Worm (Caenorhabditis elegans): ENCODE data around the gene hlh-34.

Gene hlh-34

ce11 chrV:13694103-13694502 lies 13.1 kb downstream of the hlh-34 start:
- TF ChIP-seq unc-62 (GFP tag; optimal IDR thresholded peaks at IDR 0.05), result no peak

ce11 chrV:13690276-13690675 lies 16.9 kb downstream of the hlh-34 start:
- TF ChIP-seq unc-62 (GFP tag; optimal IDR thresholded peaks at IDR 0.05), result no peak

- no peak for TF ChIP-seq unc-62 (GFP tag; optimal IDR thresholded peaks at IDR 0.05)
These were observed 17.6 kb downstream of the hlh-34 start, which contains the start of gene T01D3.1 for ce11 chrV:13689592-13689991. Gene T01D3.1, plus strand, starts transcription at chrV:13689892.

DNA sequence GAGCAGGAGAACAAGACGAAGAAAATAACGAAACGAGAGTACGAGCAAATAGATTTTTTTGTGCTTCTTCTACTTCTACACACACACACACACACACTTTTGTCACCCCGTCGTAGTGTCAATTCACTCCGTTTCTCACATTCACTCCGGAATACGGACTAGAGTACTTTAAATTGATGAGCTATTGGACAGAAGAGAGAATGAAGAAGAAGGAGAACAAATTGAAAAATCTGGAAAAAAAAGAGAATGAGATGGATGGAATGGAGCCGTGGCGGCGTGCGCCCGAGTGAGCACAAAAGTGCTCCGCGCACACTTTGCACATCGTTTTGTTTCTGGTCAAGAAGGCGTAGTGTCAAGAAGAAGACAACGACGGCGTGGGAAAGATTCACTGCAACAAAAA lies 19.7 kb downstream of the hlh-34 start:
- no peak for TF ChIP-seq unc-62 (GFP tag; optimal IDR thresholded peaks at IDR 0.05)

ce11 chrV:13686513-13686912 lies 20.7 kb downstream of the hlh-34 start:
- no peak for TF ChIP-seq unc-62 (GFP tag; optimal IDR thresholded peaks at IDR 0.05)

ce11 chrV:13681445-13681844 lies 25.8 kb downstream of the hlh-34 start:
- TF ChIP-seq unc-62 (GFP tag; optimal IDR thresholded peaks at IDR 0.05), result no peak

ce11 chrV:13679859-13680258 lies 27.3 kb downstream of the hlh-34 start:
- TF ChIP-seq unc-62 (GFP tag; optimal IDR thresholded peaks at IDR 0.05), result no peak

ce11 chrV:13678542-13678941 lies 28.7 kb downstream of the hlh-34 start, which contains the start of the genes tag-65 and ccz-1:
Gene tag-65, minus strand, starts transcription at chrV:13678587.
Gene ccz-1, plus strand, starts transcription at chrV:13678875.
- TF ChIP-seq unc-62 (GFP tag; optimal IDR thresholded peaks at IDR 0.05), result no peak

DNA sequence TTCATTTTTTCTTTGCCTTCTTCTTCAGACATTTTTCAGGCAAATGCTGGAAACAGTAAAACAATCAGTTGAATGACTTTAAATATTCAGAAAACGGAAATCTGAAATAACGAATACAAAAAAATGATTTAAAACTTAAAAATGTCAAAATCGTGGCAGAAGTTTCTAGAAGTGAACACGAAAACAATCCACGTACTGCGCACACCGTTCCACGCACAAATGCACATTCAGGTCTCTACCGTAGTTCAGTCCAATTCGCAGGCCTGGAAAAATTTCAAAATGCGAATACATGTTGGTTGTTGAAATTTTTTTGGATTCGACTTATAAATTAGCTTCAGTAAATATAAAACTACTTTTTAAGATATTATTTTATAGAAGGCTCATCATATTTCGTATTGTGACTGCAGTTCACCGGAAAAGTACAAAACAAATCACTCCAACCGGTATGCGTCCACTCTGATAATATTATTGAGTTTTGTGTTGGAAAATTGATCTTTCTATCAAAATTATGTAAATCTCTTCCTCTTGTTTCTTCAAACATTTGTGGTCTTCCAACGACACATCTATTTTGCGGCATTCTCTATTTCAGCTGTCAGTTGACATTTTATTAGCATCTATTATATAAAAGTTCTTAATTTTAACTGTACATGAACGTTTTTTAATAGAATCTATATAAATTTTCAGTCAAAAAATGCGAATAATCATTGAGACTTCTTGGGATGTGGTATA lies 35.1 kb downstream of the hlh-34 start, which contains the start of the genes mip-2 and F58G11.4:
TSS of gene mip-2 (minus strand) at position 48 of the 729 bp plus-strand sequence.
TSS of gene F58G11.4 (plus strand) at position 679 of the 729 bp plus-strand sequence.
- TF ChIP-seq unc-62 (GFP tag; optimal IDR thresholded peaks at IDR 0.05), result no peak

DNA sequence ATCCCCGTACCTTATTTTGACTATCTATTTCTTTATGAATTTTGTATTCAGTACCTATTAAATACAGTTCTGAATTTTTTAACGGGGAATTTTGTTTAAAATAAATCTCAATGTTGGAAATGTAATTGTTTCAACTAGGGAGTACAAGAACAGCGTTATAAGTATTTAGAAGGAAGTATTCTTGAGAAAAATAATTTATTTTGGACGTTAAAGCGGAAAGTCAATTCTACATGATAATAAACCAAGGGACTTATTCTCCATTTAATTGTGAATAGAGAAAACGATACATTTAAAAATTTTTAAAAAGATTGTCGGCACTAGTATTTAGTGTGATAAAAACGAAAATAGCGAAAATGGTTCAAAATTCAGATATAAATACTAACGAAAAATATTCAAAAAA lies 38.0 kb downstream of the hlh-34 start:
- TF ChIP-seq unc-62 (GFP tag; optimal IDR thresholded peaks at IDR 0.05), result no peak

DNA sequence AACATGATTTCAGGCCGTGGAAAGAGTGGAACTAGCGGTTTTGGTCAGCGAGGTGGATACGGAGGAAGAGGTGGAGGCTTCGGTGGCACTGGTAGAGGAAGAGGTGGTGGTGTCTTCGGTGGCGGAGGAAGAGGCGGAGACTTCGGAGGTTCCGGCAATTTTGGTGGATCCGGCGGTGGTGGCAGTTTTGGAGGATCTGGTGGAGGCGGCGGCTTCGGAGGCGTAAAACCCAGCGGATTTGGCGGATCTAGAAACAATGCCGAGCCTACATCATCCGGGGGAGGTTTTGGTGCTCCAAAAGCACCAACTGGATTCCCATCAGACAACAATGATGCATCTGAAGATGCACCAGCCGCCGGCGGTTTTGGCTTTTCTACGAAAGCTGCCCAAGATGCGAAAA lies 38.9 kb downstream of the hlh-34 start:
- TF ChIP-seq unc-62 (GFP tag; optimal IDR thresholded peaks at IDR 0.05), result no peak

- TF ChIP-seq unc-62 (GFP tag; optimal IDR thresholded peaks at IDR 0.05), result no peak
These were observed 40.7 kb downstream of the hlh-34 start for ce11 chrV:13666460-13666859.

- no peak for TF ChIP-seq unc-62 (GFP tag; optimal IDR thresholded peaks at IDR 0.05)
These were observed 42.1 kb downstream of the hlh-34 start, which contains the start of gene rde-12 for ce11 chrV:13665089-13665488. Gene rde-12, plus strand, starts transcription at chrV:13665389.

ce11 chrV:13664340-13664916 lies 42.8 kb downstream of the hlh-34 start:
- no peak for TF ChIP-seq unc-62 (GFP tag; optimal IDR thresholded peaks at IDR 0.05)

DNA sequence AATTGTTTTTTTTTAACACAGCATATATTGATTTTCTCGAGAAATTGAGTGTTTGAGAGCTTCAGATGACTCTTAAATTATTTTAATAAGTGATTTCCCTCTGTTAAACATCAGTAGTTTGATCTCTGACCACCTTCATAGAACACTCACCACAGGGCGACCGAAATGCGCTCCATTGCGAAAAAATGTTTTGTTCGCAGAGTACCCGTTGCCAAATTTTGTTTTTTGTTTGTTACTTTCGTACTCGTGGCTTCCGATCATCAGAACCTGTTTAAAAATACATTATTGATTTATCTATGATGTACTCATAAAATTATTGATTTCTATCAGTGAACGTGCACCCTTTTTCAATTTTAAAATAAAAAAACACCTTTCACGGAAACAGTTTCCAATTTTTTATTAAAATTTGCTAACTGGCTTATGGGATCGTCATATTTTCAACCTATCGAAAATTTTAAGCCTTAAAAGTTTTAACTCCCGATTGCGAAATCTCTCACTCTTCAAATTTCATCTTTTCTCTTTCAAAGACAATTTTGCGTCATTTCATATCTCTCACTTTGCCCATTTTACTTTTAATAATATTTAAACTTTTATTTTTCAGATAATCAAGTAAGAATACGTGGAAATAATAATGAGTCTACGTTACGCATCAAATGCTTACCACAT lies 46.4 kb downstream of the hlh-34 start, which contains the start of gene letm-1:
TSS of gene letm-1 (plus strand) at position 598 of the 666 bp plus-strand sequence.
- no peak for TF ChIP-seq unc-62 (GFP tag; optimal IDR thresholded peaks at IDR 0.05)

DNA sequence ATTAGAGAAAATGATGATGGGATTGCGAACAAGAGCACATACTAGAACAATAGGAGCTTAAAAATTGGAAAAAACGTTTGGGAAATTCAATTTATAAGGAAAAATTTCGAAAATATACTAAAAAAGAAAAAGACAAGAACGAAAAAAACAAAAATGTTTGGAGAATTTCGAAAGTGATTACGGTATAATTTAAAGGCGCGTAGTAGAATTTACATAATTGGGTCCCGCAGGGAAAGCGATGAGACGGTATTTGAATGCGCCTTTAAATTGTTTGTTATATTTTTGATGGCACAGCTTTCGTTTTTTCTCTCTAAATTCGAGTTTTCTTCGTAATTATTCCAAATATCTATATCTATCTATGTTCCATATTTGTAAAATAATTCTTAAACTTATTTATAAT lies 47.1 kb downstream of the hlh-34 start:
- no peak for TF ChIP-seq unc-62 (GFP tag; optimal IDR thresholded peaks at IDR 0.05)
